Worm (Caenorhabditis elegans): Measurements from ENCODE around the gene cutl-2.

The cutl-2 gene

ce11 chrII:9690067-9690632 lies 34.3 kb downstream of the cutl-2 start:
- peak; percentile 96 for TF ChIP-seq fkh-10 (GFP tag; optimal IDR thresholded peaks at IDR 0.05)
- TF ChIP-seq nhr-77 (tag; optimal IDR thresholded peaks at IDR 0.05), result no peak

- TF ChIP-seq nhr-11 (tag; optimal IDR thresholded peaks at IDR 0.05) (no peak), lin-15B (tag; optimal IDR thresholded peaks at IDR 0.05) (peak; percentile 13), nhr-25 (tag; optimal IDR thresholded peaks at IDR 0.05) (peak; percentile 18), eor-1 (tag; optimal IDR thresholded peaks at IDR 0.05) (no peak), ama-1 (optimal IDR thresholded peaks at IDR 0.05) (no peak), elt-2 (tag; optimal IDR thresholded peaks at IDR 0.05) (peak; percentile 50), nhr-76 (tag; optimal IDR thresholded peaks at IDR 0.05) (peak; percentile 59), ceh-16 (tag; optimal IDR thresholded peaks at IDR 0.05) (no peak), pqm-1 (tag; optimal IDR thresholded peaks at IDR 0.05) (no peak), ceh-82 (tag; optimal IDR thresholded peaks at IDR 0.05) (no peak), pha-4 (tag; optimal IDR thresholded peaks at IDR 0.05) (peak; percentile 33)
Observed at ce11 chrII:9686663-9687193, 37.7 kb downstream of the cutl-2 start, which contains the start of gene ZK1320.9. ZK1320.9 (minus strand) TSS chrII:9686713.

- no peak for TF ChIP-seq unc-62 (GFP tag; optimal IDR thresholded peaks at IDR 0.05)
- TF ChIP-seq nhr-23 (tag; optimal IDR thresholded peaks at IDR 0.05), result no peak
- TF ChIP-seq ceh-16 (tag; optimal IDR thresholded peaks at IDR 0.05), result no peak
- TF ChIP-seq egl-5 (tag; optimal IDR thresholded peaks at IDR 0.05), result no peak
- no peak for TF ChIP-seq lin-15B (tag; optimal IDR thresholded peaks at IDR 0.05)
- no peak for TF ChIP-seq fkh-10 (GFP tag; optimal IDR thresholded peaks at IDR 0.05)
- TF ChIP-seq ama-1 (optimal IDR thresholded peaks at IDR 0.05), result peak; percentile 50
- TF ChIP-seq R02D3.7 (tag; optimal IDR thresholded peaks at IDR 0.05), result no peak
Observed at ce11 chrII:9684175-9684574, 40.3 kb downstream of the cutl-2 start.

DNA sequence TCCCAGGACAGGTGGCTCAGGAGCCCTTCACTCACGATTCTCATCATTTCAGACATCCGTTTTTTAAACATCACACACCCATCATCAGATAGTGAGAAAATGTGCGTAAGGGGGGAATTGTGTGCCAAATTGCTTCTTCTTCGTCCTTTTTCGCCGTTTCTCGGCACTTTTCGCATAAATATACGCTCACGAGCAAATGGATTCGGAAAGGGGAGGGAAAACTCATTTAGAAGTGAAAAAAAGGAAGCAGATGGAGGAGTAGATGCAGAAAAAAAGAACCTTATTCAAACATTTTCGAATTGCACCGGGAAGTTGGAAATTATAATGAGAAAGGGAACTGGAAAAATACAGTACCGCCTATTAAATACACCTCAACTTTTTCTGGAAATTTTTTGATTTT lies 42.4 kb downstream of the cutl-2 start:
- TF ChIP-seq mdl-1 (tag; optimal IDR thresholded peaks at IDR 0.05), result no peak
- peak; percentile 68 for TF ChIP-seq fkh-10 (GFP tag; optimal IDR thresholded peaks at IDR 0.05)

DNA sequence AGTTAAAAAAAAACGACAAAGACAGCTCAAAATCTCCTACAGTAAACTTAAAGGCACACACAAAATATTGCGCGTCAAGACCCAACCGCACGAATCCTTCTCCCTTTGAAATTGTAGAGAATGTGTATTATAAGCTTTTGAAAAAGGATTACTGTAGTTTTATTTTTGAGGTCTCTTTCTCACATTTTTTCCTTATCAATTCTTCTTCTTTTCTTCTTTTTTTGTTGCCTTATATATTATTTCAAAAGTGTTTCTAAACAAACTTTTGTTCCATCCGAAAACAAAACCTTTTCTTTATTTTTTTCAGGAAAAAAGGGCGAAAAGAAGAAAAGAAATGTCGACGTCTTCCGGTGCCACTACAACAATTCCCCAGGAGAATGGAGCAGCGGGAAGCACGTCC lies 44.0 kb downstream of the cutl-2 start, which contains the start of gene ZK1320.13:
TSS of gene ZK1320.13 (plus strand) at position 301 of the 400 bp plus-strand sequence.
- TF ChIP-seq daf-12 (tag; optimal IDR thresholded peaks at IDR 0.05), result no peak
- TF ChIP-seq skn-1 (tag; optimal IDR thresholded peaks at IDR 0.05), result no peak
- no peak for TF ChIP-seq nhr-237 (tag; optimal IDR thresholded peaks at IDR 0.05)
- TF ChIP-seq ceh-9 (tag; optimal IDR thresholded peaks at IDR 0.05), result no peak
- TF ChIP-seq mml-1 (tag; optimal IDR thresholded peaks at IDR 0.05), result no peak
- no peak for TF ChIP-seq ZK546.5 (tag; optimal IDR thresholded peaks at IDR 0.05)
- TF ChIP-seq fkh-2 (tag; optimal IDR thresholded peaks at IDR 0.05), result no peak
- TF ChIP-seq sea-2 (GFP tag; optimal IDR thresholded peaks at IDR 0.05), result no peak
- TF ChIP-seq nhr-76 (tag; optimal IDR thresholded peaks at IDR 0.05), result no peak
- TF ChIP-seq nhr-67 (tag; optimal IDR thresholded peaks at IDR 0.05), result no peak
- no peak for TF ChIP-seq aly-2 (tag; optimal IDR thresholded peaks at IDR 0.05)
- TF ChIP-seq nhr-77 (tag; optimal IDR thresholded peaks at IDR 0.05), result no peak
- no peak for TF ChIP-seq elt-3 (tag; optimal IDR thresholded peaks at IDR 0.05)
- TF ChIP-seq eor-1 (tag; optimal IDR thresholded peaks at IDR 0.05), result no peak

ce11 chrII:9679842-9680241 lies 44.6 kb downstream of the cutl-2 start:
- no peak for TF ChIP-seq unc-39 (tag; optimal IDR thresholded peaks at IDR 0.05)
- TF ChIP-seq pqm-1 (tag; optimal IDR thresholded peaks at IDR 0.05), result no peak
- no peak for TF ChIP-seq lin-15B (tag; optimal IDR thresholded peaks at IDR 0.05)
- no peak for TF ChIP-seq mdl-1 (tag; optimal IDR thresholded peaks at IDR 0.05)
- TF ChIP-seq elt-1 (tag; optimal IDR thresholded peaks at IDR 0.05), result no peak
- no peak for TF ChIP-seq ztf-11 (tag; optimal IDR thresholded peaks at IDR 0.05)
- TF ChIP-seq ztf-4 (tag; optimal IDR thresholded peaks at IDR 0.05), result no peak
- no peak for TF ChIP-seq zag-1 (tag; optimal IDR thresholded peaks at IDR 0.05)
- no peak for TF ChIP-seq nhr-12 (tag; optimal IDR thresholded peaks at IDR 0.05)
- TF ChIP-seq elt-2 (tag; optimal IDR thresholded peaks at IDR 0.05), result no peak
- TF ChIP-seq snpc-4 (tag; optimal IDR thresholded peaks at IDR 0.05), result no peak
- TF ChIP-seq nhr-23 (tag; optimal IDR thresholded peaks at IDR 0.05), result no peak
- TF ChIP-seq hmg-11 (tag; optimal IDR thresholded peaks at IDR 0.05), result no peak
- TF ChIP-seq nhr-77 (tag; optimal IDR thresholded peaks at IDR 0.05), result no peak
- TF ChIP-seq egl-27 (tag; optimal IDR thresholded peaks at IDR 0.05), result no peak
- no peak for TF ChIP-seq tbx-2 (tag; optimal IDR thresholded peaks at IDR 0.05)
- TF ChIP-seq ceh-82 (tag; optimal IDR thresholded peaks at IDR 0.05), result no peak
- TF ChIP-seq eor-1 (tag; optimal IDR thresholded peaks at IDR 0.05), result no peak
- TF ChIP-seq lsy-12 (tag; optimal IDR thresholded peaks at IDR 0.05), result no peak
